Fruit fly (Drosophila melanogaster) whole organism, prepupa: ENCODE measurements around the gene OS9.

ENCODE experiments used
- Blimp-1 ChIP-seq: fragments of 200-800 bp; sonication (Bioruptor generic); optimal IDR thresholded peaks from 3 replicates; lab custom pipeline; 2017; ENCODE audit warnings: missing biosample characterization, missing genetic modification characterization, mild to moderate bottlenecking, moderate library complexity, missing genetic modification reagents
- CG10631 ChIP-seq: fragments of 200-800 bp; sonication (Bioruptor generic); optimal IDR thresholded peaks from 2 replicates; lab custom pipeline; 2016; ENCODE audit warnings: missing biosample characterization, missing genetic modification characterization
- CG11294 ChIP-seq: fragments of 200-800 bp; sonication (Bioruptor generic); IDR thresholded peaks from 2 replicates; pipeline ENCODE4 v1.3.6; 2022; ENCODE audit warnings: missing biosample characterization, missing genetic modification characterization
- CG11762 ChIP-seq: fragments of 200-800 bp; sonication (Bioruptor generic); optimal IDR thresholded peaks from 3 replicates; lab custom pipeline; 2016; ENCODE audit warnings: missing biosample characterization, missing genetic modification characterization; ENCODE audit not compliant: insufficient read depth
- CG1621 ChIP-seq: fragments of 200-800 bp; sonication (Bioruptor generic); optimal IDR thresholded peaks from 3 replicates; lab custom pipeline; 2018; ENCODE audit warnings: missing biosample characterization, mild to moderate bottlenecking, missing genetic modification characterization
- CG3032 ChIP-seq: fragments of 200-800 bp; optimal IDR thresholded peaks from 2 replicates; lab custom pipeline; 2019; ENCODE audit warnings: missing biosample characterization, mild to moderate bottlenecking, missing genetic modification characterization, moderate library complexity
- CG31627 ChIP-seq: fragments of 200-800 bp; sonication (Bioruptor generic); optimal IDR thresholded peaks from 3 replicates; lab custom pipeline; 2016; ENCODE audit warnings: missing biosample characterization, missing genetic modification characterization
- CG32006 ChIP-seq: fragments of 200-800 bp; sonication (Bioruptor generic); optimal IDR thresholded peaks from 3 replicates; lab custom pipeline; 2017; ENCODE audit warnings: missing biosample characterization, mild to moderate bottlenecking, missing genetic modification characterization
- CG34406 ChIP-seq: fragments of 200-800 bp; sonication (Bioruptor generic); optimal IDR thresholded peaks from 3 replicates; lab custom pipeline; 2016; ENCODE audit warnings: missing biosample characterization, missing genetic modification characterization
- CG3919 ChIP-seq: fragments of 200-800 bp; sonication (Bioruptor generic); optimal IDR thresholded peaks from 3 replicates; lab custom pipeline; 2016; ENCODE audit warnings: missing biosample characterization, missing genetic modification characterization
- CG4318 ChIP-seq: fragments of 200-800 bp; sonication (Bioruptor generic); optimal IDR thresholded peaks from 3 replicates; lab custom pipeline; 2017; ENCODE audit warnings: missing biosample characterization, mild to moderate bottlenecking, missing genetic modification characterization
- CG6163 ChIP-seq: fragments of 200-800 bp; sonication (Bioruptor generic); IDR thresholded peaks from 3 replicates; pipeline ENCODE4 v1.3.6; 2022; ENCODE audit warnings: missing biosample characterization, missing genetic modification characterization
- CG6792 ChIP-seq: fragments of 200-800 bp; sonication (Bioruptor generic); optimal IDR thresholded peaks from 3 replicates; lab custom pipeline; 2016; ENCODE audit warnings: missing biosample characterization, missing genetic modification characterization
- CG6808 ChIP-seq: fragments of 200-800 bp; sonication (Bioruptor generic); optimal IDR thresholded peaks from 3 replicates; lab custom pipeline; 2017; ENCODE audit warnings: missing biosample characterization, missing genetic modification characterization, mild to moderate bottlenecking, moderate library complexity, missing genetic modification reagents
- CG6854 ChIP-seq: fragments of 200-800 bp; sonication (Bioruptor generic); optimal IDR thresholded peaks from 2 replicates; lab custom pipeline; 2017; ENCODE audit warnings: missing biosample characterization, mild to moderate bottlenecking, missing genetic modification characterization
- CG7368 ChIP-seq: fragments of 200-800 bp; sonication (Bioruptor generic); optimal IDR thresholded peaks from 3 replicates; lab custom pipeline; 2016; ENCODE audit warnings: missing biosample characterization, missing genetic modification characterization
- CG8319 ChIP-seq: fragments of 200-800 bp; sonication (Bioruptor generic); optimal IDR thresholded peaks from 3 replicates; lab custom pipeline; 2016; ENCODE audit warnings: missing biosample characterization, missing genetic modification characterization
- CG8632 ChIP-seq: fragments of 200-800 bp; sonication (Bioruptor generic); optimal IDR thresholded peaks from 3 replicates; lab custom pipeline; 2016; ENCODE audit warnings: missing biosample characterization, missing genetic modification characterization
- CG9139 ChIP-seq: fragments of 200-800 bp; sonication (Bioruptor generic); optimal IDR thresholded peaks from 3 replicates; lab custom pipeline; 2017; ENCODE audit warnings: missing biosample characterization, mild to moderate bottlenecking, missing genetic modification characterization
- Eip78C ChIP-seq: fragments of 200-800 bp; sonication (Bioruptor generic); peaks from one replicate; lab custom pipeline; 2016; ENCODE audit warnings: missing biosample characterization, missing genetic modification characterization
- Eip93F ChIP-seq: fragments of 200-800 bp; sonication (Bioruptor generic); optimal IDR thresholded peaks from 2 replicates; lab custom pipeline; 2016; ENCODE audit warnings: missing biosample characterization, mild to moderate bottlenecking, missing genetic modification characterization
- Ets21C ChIP-seq: fragments of 200-800 bp; sonication (Bioruptor generic); optimal IDR thresholded peaks from 3 replicates; lab custom pipeline; 2016; ENCODE audit warnings: missing biosample characterization, missing genetic modification characterization
- Hr38 ChIP-seq: sonication (Bioruptor generic); optimal IDR thresholded peaks from 2 replicates; lab custom pipeline; 2016; ENCODE audit warnings: missing biosample characterization, missing genetic modification characterization
- Hr39 ChIP-seq: fragments of 200-800 bp; sonication (Bioruptor generic); optimal IDR thresholded peaks from 2 replicates; lab custom pipeline; 2016; ENCODE audit warnings: missing biosample characterization, missing genetic modification characterization
- Hr4 ChIP-seq: fragments of 200-800 bp; sonication (Bioruptor generic); optimal IDR thresholded peaks from 3 replicates; lab custom pipeline; 2016; ENCODE audit warnings: missing biosample characterization, missing genetic modification characterization
- Met ChIP-seq: fragments of 200-800 bp; sonication (Bioruptor generic); optimal IDR thresholded peaks from 3 replicates; lab custom pipeline; 2016; ENCODE audit warnings: missing biosample characterization, missing genetic modification characterization
- OdsH ChIP-seq: fragments of 200-800 bp; sonication (Bioruptor generic); optimal IDR thresholded peaks from 3 replicates; lab custom pipeline; 2016; ENCODE audit warnings: missing biosample characterization, missing genetic modification characterization
- Smox ChIP-seq: fragments of 200-800 bp; sonication (Bioruptor generic); optimal IDR thresholded peaks from 3 replicates; lab custom pipeline; 2016; ENCODE audit warnings: missing biosample characterization, missing genetic modification characterization
- Sox102F ChIP-seq: fragments of 200-800 bp; sonication (Bioruptor generic); optimal IDR thresholded peaks from 2 replicates; lab custom pipeline; 2016; ENCODE audit warnings: missing biosample characterization, mild to moderate bottlenecking, missing genetic modification characterization
- Sox15 ChIP-seq: fragments of 200-800 bp; sonication (Bioruptor generic); optimal IDR thresholded peaks from 3 replicates; lab custom pipeline; 2016; ENCODE audit warnings: missing biosample characterization, missing genetic modification characterization
- acj6 ChIP-seq: fragments of 200-800 bp; sonication (Bioruptor generic); optimal IDR thresholded peaks from 3 replicates; lab custom pipeline; 2016; ENCODE audit warnings: missing biosample characterization, missing genetic modification characterization
- cyc ChIP-seq: fragments of 200-800 bp; sonication (Bioruptor generic); optimal IDR thresholded peaks from 3 replicates; lab custom pipeline; 2016; ENCODE audit warnings: missing biosample characterization, missing genetic modification characterization
- dac ChIP-seq: fragments of 200-800 bp; sonication (Bioruptor generic); optimal IDR thresholded peaks from 2 replicates; lab custom pipeline; 2017; ENCODE audit warnings: missing biosample characterization, mild to moderate bottlenecking, missing genetic modification characterization
- eg ChIP-seq: fragments of 200-800 bp; sonication (Bioruptor generic); IDR thresholded peaks from 3 replicates; pipeline ENCODE4 v1.3.6; 2022; ENCODE audit warnings: missing biosample characterization, missing genetic modification characterization
- esn ChIP-seq: fragments of 200-800 bp; sonication (Bioruptor generic); optimal IDR thresholded peaks from 2 replicates; lab custom pipeline; 2016; ENCODE audit warnings: missing biosample characterization, mild to moderate bottlenecking, missing genetic modification characterization, moderate library complexity
- fd85E ChIP-seq: fragments of 200-800 bp; sonication (Bioruptor generic); optimal IDR thresholded peaks from 3 replicates; lab custom pipeline; 2016; ENCODE audit warnings: missing biosample characterization, missing genetic modification characterization
- fkh ChIP-seq: fragments of 200-800 bp; sonication (Bioruptor generic); optimal IDR thresholded peaks from 3 replicates; lab custom pipeline; 2017; ENCODE audit warnings: missing biosample characterization, mild to moderate bottlenecking, missing genetic modification characterization, moderate library complexity
- net ChIP-seq: fragments of 200-800 bp; sonication (Bioruptor generic); optimal IDR thresholded peaks from 3 replicates; lab custom pipeline; 2016; ENCODE audit warnings: missing biosample characterization, missing genetic modification characterization
- pdm3 ChIP-seq: fragments of 200-800 bp; sonication (Bioruptor generic); optimal IDR thresholded peaks from 3 replicates; lab custom pipeline; 2016; ENCODE audit warnings: missing biosample characterization, missing genetic modification characterization
- ss ChIP-seq, 2 experiments: fragments of 200-800 bp; sonication (Bioruptor generic); optimal IDR thresholded peaks; 2 replicates in 1 of 2; 3 replicates in 1 of 2; lab custom pipeline; 2017 to 2018; ENCODE audit warnings: mild to moderate bottlenecking in 2 of 2, missing biosample characterization in 2 of 2, missing genetic modification characterization in 2 of 2, moderate library complexity in 1 of 2
- svp ChIP-seq: fragments of 200-800 bp; sonication (Bioruptor generic); peaks from one replicate; lab custom pipeline; 2016; ENCODE audit warnings: missing biosample characterization, missing genetic modification characterization
- topi ChIP-seq: fragments of 200-800 bp; sonication (Bioruptor generic); optimal IDR thresholded peaks from 3 replicates; lab custom pipeline; 2016; ENCODE audit warnings: missing biosample characterization, missing genetic modification characterization
- vri ChIP-seq: fragments of 200-800 bp; sonication (Bioruptor generic); optimal IDR thresholded peaks from 3 replicates; lab custom pipeline; 2016; ENCODE audit warnings: missing biosample characterization, mild to moderate bottlenecking, missing genetic modification characterization

The OS9 gene

DNA sequence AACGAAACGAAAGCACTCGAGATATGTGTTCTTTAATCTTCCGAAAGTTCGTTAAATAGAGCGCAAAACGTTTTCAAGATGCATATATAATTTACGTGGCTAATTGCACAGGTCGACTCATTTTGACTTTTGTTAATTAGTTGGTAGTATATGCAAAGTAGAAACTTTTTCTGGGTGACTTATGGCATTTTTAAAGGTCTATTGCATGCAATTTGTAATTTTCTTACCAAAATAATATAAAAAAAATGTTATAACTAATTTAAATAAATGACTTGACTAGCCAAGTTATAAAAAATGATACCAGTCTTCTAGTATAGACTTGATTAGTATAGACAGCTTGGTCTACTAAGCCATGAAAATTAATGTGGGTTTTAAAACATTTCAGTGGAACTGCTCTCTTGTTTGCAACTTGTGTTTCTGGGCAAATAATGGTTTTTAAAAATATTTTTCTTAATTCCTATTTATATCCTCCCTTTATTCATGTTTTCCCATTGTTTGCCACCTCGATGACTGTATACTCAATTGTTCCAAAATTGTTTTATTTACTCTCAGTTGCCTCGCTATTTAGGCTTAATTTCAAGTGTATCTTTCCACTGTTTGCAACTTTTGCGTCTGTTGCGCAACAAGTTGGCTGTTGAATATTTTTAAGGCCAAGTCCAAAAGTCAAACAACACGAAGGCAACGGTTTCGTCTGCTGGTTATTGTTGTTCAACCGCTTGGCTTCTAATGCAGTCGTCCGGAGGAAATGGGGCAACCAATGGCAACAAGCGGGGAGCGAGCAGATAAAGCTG lies 21.8 kb upstream of the OS9 start:
- TF ChIP-seq CG3919 (no peak), Eip78C (GFP tag; lab: Kevin White, UChicago) (peak; percentile 62), CG3032 (tag; lab: Kevin White, UChicago) (no peak), cyc (peak; percentile 16), eg (no peak), CG9139 (GFP tag; lab: Kevin White, UChicago) (no peak), CG4318 (GFP tag; lab: Kevin White, UChicago) (peak; percentile 11), CG6163 (GFP tag; lab: Robert Waterston, UW) (no peak), CG8319 (no peak), esn (GFP tag; lab: Kevin White, UChicago) (peak; percentile 25), OdsH (GFP tag; lab: Kevin White, UChicago) (no peak), Hr39 (GFP tag; lab: Kevin White, UChicago) (no peak), CG10631 (GFP tag; lab: Kevin White, UChicago) (peak; percentile 27), CG11294 (GFP tag; lab: Robert Waterston, UW) (no peak), ss (GFP tag; optimal IDR thresholded peaks at IDR 0.05; lab: Kevin White, UChicago) (no peak), CG1621 (tag; lab: Kevin White, UChicago) (no peak), CG34406 (no peak), Smox (GFP tag; lab: Kevin White, UChicago) (no peak), acj6 (GFP tag; lab: Kevin White, UChicago) (peak; percentile 18), CG8632 (GFP tag; lab: Kevin White, UChicago) (no peak), CG6854 (GFP tag; lab: Kevin White, UChicago) (no peak), topi (GFP tag; lab: Kevin White, UChicago) (no peak), CG31627 (peak; percentile 5), CG11762 (no peak), vri (GFP tag; lab: Kevin White, UChicago) (peak; percentile 37), dac (GFP tag; lab: Kevin White, UChicago) (no peak), CG32006 (GFP tag; lab: Kevin White, UChicago) (peak; percentile 40), fd85E (GFP tag; lab: Kevin White, UChicago) (no peak), Sox15 (GFP tag; lab: Kevin White, UChicago) (no peak), Blimp-1 (no peak), svp (peak; percentile 58), CG6808 (GFP tag; lab: Kevin White, UChicago) (no peak), net (GFP tag; lab: Kevin White, UChicago) (no peak), fkh (GFP tag; lab: Kevin White, UChicago) (peak; percentile 43), Hr38 (GFP tag; lab: Kevin White, UChicago) (no peak), Ets21C (GFP tag; lab: Kevin White, UChicago) (no peak), Eip93F (GFP tag; lab: Kevin White, UChicago) (no peak), Met (no peak), Hr4 (GFP tag; lab: Kevin White, UChicago) (no peak), CG6792 (GFP tag; lab: Kevin White, UChicago) (no peak), pdm3 (peak; percentile 18), Sox102F (no peak), CG7368 (no peak)
